Worm (Caenorhabditis elegans) whole organism, L4 larva: ENCODE results near the gene srxa-8.

ENCODE experiments used
- D1046.2 ChIP-seq: fragments of 200-800 bp; sonication (Bioruptor generic); IDR thresholded peaks from 2 replicates; pipeline ENCODE4 v1.3.6; 2022; ENCODE audit warnings: missing genetic modification characterization, missing compliant biosample characterization
- F10B5.3 ChIP-seq: sonication (generic microtip); optimal IDR thresholded peaks from 2 replicates; lab custom pipeline; 2016; ENCODE audit warnings: mild to moderate bottlenecking, missing genetic modification characterization, missing compliant biosample characterization
- F44E2.7 ChIP-seq: fragments of 200-800 bp; sonication (Bioruptor generic); IDR thresholded peaks from 2 replicates; pipeline ENCODE4 v2.1.2; 2022; ENCODE audit warnings: missing genetic modification characterization, missing compliant biosample characterization
- F49E8.2 ChIP-seq: sonication (generic microtip); optimal IDR thresholded peaks from 2 replicates; lab custom pipeline; 2016; ENCODE audit warnings: missing compliant biosample characterization, mild to moderate bottlenecking, missing genetic modification characterization, borderline replicate concordance
- R02D3.7 ChIP-seq: fragments of 150-350 bp; sonication (generic microtip); optimal IDR thresholded peaks from 3 replicates; lab custom pipeline; 2014; ENCODE audit warnings: missing biosample characterization, missing genetic modification characterization
- T20F7.1 ChIP-seq: fragments of 200-800 bp; sonication (Bioruptor generic); optimal IDR thresholded peaks from 2 replicates; lab custom pipeline; 2018; ENCODE audit warnings: mild to moderate bottlenecking, missing genetic modification characterization, missing compliant biosample characterization
- T26A8.4 ChIP-seq: fragments of 200-800 bp; sonication (Bioruptor generic); IDR thresholded peaks from 2 replicates; pipeline ENCODE4 v1.3.6; 2022; ENCODE audit warnings: missing genetic modification characterization, missing compliant biosample characterization
- Y105C5A.15 ChIP-seq: fragments of 200-800 bp; sonication (Bioruptor generic); IDR thresholded peaks from 2 replicates; pipeline ENCODE4 v1.3.6; 2022; ENCODE audit warnings: missing genetic modification characterization, missing compliant biosample characterization
- Y5F2A.4 ChIP-seq: fragments of 200-800 bp; sonication (Bioruptor generic); optimal IDR thresholded peaks from 2 replicates; lab custom pipeline; 2018; ENCODE audit warnings: mild to moderate bottlenecking, missing genetic modification characterization, missing compliant biosample characterization
- aha-1 ChIP-seq: fragments of 150-350 bp; peaks from one replicate; lab custom pipeline; 2014; ENCODE audit warnings: missing biosample characterization, missing genetic modification characterization
- ama-1 ChIP-seq: fragments of 150-350 bp; optimal IDR thresholded peaks from 2 replicates; lab custom pipeline; 2014; ENCODE audit warnings: inconsistent platforms, mixed read lengths
- ceh-44 ChIP-seq: fragments of 200-800 bp; sonication (Bioruptor generic); IDR thresholded peaks from 2 replicates; pipeline ENCODE4 v1.3.6; 2022; ENCODE audit warnings: missing genetic modification reagents, missing genetic modification characterization, missing compliant biosample characterization
- ceh-82 ChIP-seq: sonication (generic microtip); optimal IDR thresholded peaks from 2 replicates; lab custom pipeline; 2017; ENCODE audit warnings: missing biosample characterization, missing genetic modification characterization
- ctbp-1 ChIP-seq: fragments of 200-800 bp; sonication (Bioruptor generic); IDR thresholded peaks from 2 replicates; pipeline ENCODE4 v1.3.6; 2022; ENCODE audit warnings: missing genetic modification reagents, missing genetic modification characterization, missing compliant biosample characterization
- daf-12 ChIP-seq: fragments of 150-350 bp; optimal IDR thresholded peaks from 2 replicates; lab custom pipeline; 2014; ENCODE audit warnings: missing biosample characterization, missing genetic modification reagents, missing genetic modification characterization
- daf-16 ChIP-seq, 3 experiments: sonication (generic microtip); optimal IDR thresholded peaks; 2 replicates each; lab custom pipeline; 2016 to 2017; ENCODE audit warnings: missing genetic modification characterization in 3 of 3, missing genetic modification reagents in 3 of 3, mild to moderate bottlenecking in 2 of 3, missing compliant biosample characterization in 2 of 3, missing biosample characterization in 1 of 3, moderate library complexity in 1 of 3
- dmd-6 ChIP-seq: fragments of 200-800 bp; sonication (Bioruptor generic); IDR thresholded peaks from 2 replicates; pipeline ENCODE4 v1.3.6; 2022; ENCODE audit warnings: missing genetic modification reagents, missing genetic modification characterization, missing compliant biosample characterization
- dmd-8 ChIP-seq: fragments of 200-800 bp; sonication (Bioruptor generic); IDR thresholded peaks from 2 replicates; pipeline ENCODE4 v1.3.6; 2022; ENCODE audit warnings: missing genetic modification characterization, missing compliant biosample characterization
- dmd-9 ChIP-seq: fragments of 200-800 bp; sonication (Bioruptor generic); IDR thresholded peaks from 2 replicates; pipeline ENCODE4 v1.3.6; 2022; ENCODE audit warnings: missing genetic modification reagents, missing genetic modification characterization, missing compliant biosample characterization
- dpl-1 ChIP-seq: fragments of 150-350 bp; optimal IDR thresholded peaks from 2 replicates; lab custom pipeline; 2014; ENCODE audit warnings: missing biosample characterization, missing genetic modification reagents, missing genetic modification characterization
- duxl-1 ChIP-seq: sonication (generic microtip); optimal IDR thresholded peaks from 2 replicates; lab custom pipeline; 2016; ENCODE audit warnings: mild to moderate bottlenecking, missing genetic modification characterization, moderate library complexity, missing compliant biosample characterization; ENCODE audit not compliant: poor library complexity
- dve-1 ChIP-seq: sonication (generic microtip); optimal IDR thresholded peaks from 2 replicates; lab custom pipeline; 2017; ENCODE audit warnings: antibody characterized with exemption, mild to moderate bottlenecking, missing genetic modification characterization, missing compliant biosample characterization; ENCODE audit not compliant: insufficient read depth
- fkh-10 ChIP-seq: fragments of 150-350 bp; optimal IDR thresholded peaks from 2 replicates; lab custom pipeline; 2014; ENCODE audit warnings: missing biosample characterization, missing genetic modification reagents, missing genetic modification characterization
- fos-1 ChIP-seq: fragments of 150-350 bp; optimal IDR thresholded peaks from 2 replicates; lab custom pipeline; 2014; ENCODE audit warnings: missing biosample characterization, missing genetic modification characterization
- hmg-1.1 ChIP-seq: fragments of 200-800 bp; sonication (Bioruptor generic); IDR thresholded peaks from 2 replicates; pipeline ENCODE4 v1.3.6; 2022; ENCODE audit warnings: missing genetic modification reagents, missing genetic modification characterization, missing compliant biosample characterization
- jun-1 ChIP-seq: fragments of 150-350 bp; optimal IDR thresholded peaks from 2 replicates; lab custom pipeline; 2014; ENCODE audit warnings: missing biosample characterization, missing genetic modification reagents, missing genetic modification characterization
- lsy-2 ChIP-seq, 2 experiments: fragments of 150-350 bp in 1 of 2; sonication (generic microtip) in 1 of 2; optimal IDR thresholded peaks; 2 replicates each; lab custom pipeline; 2014 to 2017; ENCODE audit warnings: missing biosample characterization in 2 of 2, missing genetic modification characterization in 2 of 2
- madf-5 ChIP-seq, 2 experiments: fragments of 200-800 bp; sonication (Bioruptor generic); IDR thresholded peaks; 2 replicates each; pipeline ENCODE4 v1.3.6; 2022; ENCODE audit warnings: missing compliant biosample characterization in 2 of 2, missing genetic modification characterization in 2 of 2
- mdt-29 ChIP-seq: fragments of 200-800 bp; sonication (Bioruptor generic); IDR thresholded peaks from 2 replicates; pipeline ENCODE4 v1.3.6; 2022; ENCODE audit warnings: missing genetic modification reagents, missing genetic modification characterization, missing compliant biosample characterization
- nhr-102 ChIP-seq: sonication (generic microtip); optimal IDR thresholded peaks from 2 replicates; lab custom pipeline; 2016; ENCODE audit warnings: mild to moderate bottlenecking, missing genetic modification characterization, moderate library complexity, missing compliant biosample characterization
- nhr-237 ChIP-seq: sonication (generic microtip); optimal IDR thresholded peaks from 2 replicates; lab custom pipeline; 2017; ENCODE audit warnings: missing biosample characterization, missing genetic modification characterization
- nhr-28 ChIP-seq: fragments of 150-350 bp; optimal IDR thresholded peaks from 2 replicates; lab custom pipeline; 2014; ENCODE audit warnings: missing biosample characterization, missing genetic modification characterization
- nhr-6 ChIP-seq: fragments of 150-350 bp; optimal IDR thresholded peaks from 2 replicates; lab custom pipeline; 2014; ENCODE audit warnings: missing biosample characterization, missing genetic modification characterization
- nhr-77 ChIP-seq: fragments of 150-350 bp; optimal IDR thresholded peaks from 2 replicates; lab custom pipeline; 2014; ENCODE audit warnings: missing biosample characterization, missing genetic modification characterization
- pha-4 ChIP-seq, 2 experiments: fragments of 150-350 bp in 1 of 2; fragments of 200-800 bp in 1 of 2; sonication (Bioruptor generic) in 1 of 2; IDR thresholded peaks in 1 of 2; optimal IDR thresholded peaks in 1 of 2; 2 replicates each; pipeline versions ENCODE4 v1.3.6 to Lab custom; 2014 to 2022; ENCODE audit warnings: missing genetic modification characterization in 2 of 2, missing genetic modification reagents in 2 of 2, missing biosample characterization in 1 of 2, missing compliant biosample characterization in 1 of 2
- sdz-12 ChIP-seq: fragments of 200-800 bp; sonication (Bioruptor generic); optimal IDR thresholded peaks from 2 replicates; lab custom pipeline; 2018; ENCODE audit warnings: mild to moderate bottlenecking, missing genetic modification characterization, missing compliant biosample characterization
- skn-1 ChIP-seq: fragments of 150-350 bp; optimal IDR thresholded peaks from 2 replicates; lab custom pipeline; 2014; ENCODE audit warnings: missing biosample characterization, missing genetic modification characterization
- spr-1 ChIP-seq: sonication (generic microtip); optimal IDR thresholded peaks from 2 replicates; lab custom pipeline; 2016; ENCODE audit warnings: mild to moderate bottlenecking, missing genetic modification characterization, missing compliant biosample characterization
- spr-3 ChIP-seq: fragments of 200-800 bp; sonication (Bioruptor generic); optimal IDR thresholded peaks from 2 replicates; lab custom pipeline; 2018; ENCODE audit warnings: mild to moderate bottlenecking, missing genetic modification characterization, missing compliant biosample characterization
- vab-7 ChIP-seq: fragments of 200-800 bp; sonication (Bioruptor generic); IDR thresholded peaks from 2 replicates; pipeline ENCODE4 v1.3.6; 2022; ENCODE audit warnings: missing genetic modification reagents, missing genetic modification characterization, missing compliant biosample characterization
- zfp-2 ChIP-seq: sonication (generic microtip); optimal IDR thresholded peaks from 2 replicates; lab custom pipeline; 2016; ENCODE audit warnings: mild to moderate bottlenecking, missing genetic modification characterization, missing compliant biosample characterization
- zfp-3 ChIP-seq: fragments of 200-800 bp; sonication (Bioruptor generic); conservative IDR thresholded peaks from 2 replicates; pipeline ENCODE4 v1.3.6; 2022; ENCODE audit warnings: missing genetic modification reagents, missing genetic modification characterization, missing compliant biosample characterization
- ztf-11 ChIP-seq: fragments of 150-350 bp; optimal IDR thresholded peaks from 2 replicates; lab custom pipeline; 2014; ENCODE audit warnings: missing biosample characterization, missing genetic modification characterization

srxa-8 gene

ce11 chrX:13278876-13279275 is 29.8 kb downstream of the srxa-8 start, which contains the start of gene phf-33:
TSS of gene phf-33 (minus strand) at chrX:13278976.
- TF ChIP-seq ceh-44 (GFP tag; lab: Robert Waterston, UW) (no peak), hmg-1.1 (GFP tag; lab: Robert Waterston, UW) (no peak), ama-1 (lab: Kevin White, UChicago) (no peak), pha-4 (GFP tag; IDR thresholded peaks at IDR 0.05; lab: Robert Waterston, UW) (no peak), pha-4 (tag; optimal IDR thresholded peaks at IDR 0.05; lab: Kevin White, UChicago) (no peak), fkh-10 (GFP tag; lab: Kevin White, UChicago) (no peak), aha-1 (tag; lab: Kevin White, UChicago) (no peak), T26A8.4 (GFP tag; lab: Robert Waterston, UW) (no peak), ztf-11 (tag; lab: Kevin White, UChicago) (no peak), Y5F2A.4 (no peak), F44E2.7 (GFP tag; lab: Robert Waterston, UW) (no peak)

- TF ChIP-seq Y105C5A.15 (GFP tag; lab: Robert Waterston, UW) (no peak), spr-3 (GFP tag; lab: Kevin White, UChicago) (no peak), nhr-102 (tag; lab: Kevin White, UChicago) (no peak)
Observed at ce11 chrX:13274102-13274501, 34.5 kb downstream of the srxa-8 start, which contains the start of gene cyp-14A3. TSS of gene cyp-14A3 (minus strand) at chrX:13274202.

- TF ChIP-seq dmd-6 (GFP tag; lab: Robert Waterston, UW) (peak; percentile 42), dmd-8 (GFP tag; lab: Robert Waterston, UW) (no peak), D1046.2 (GFP tag; lab: Robert Waterston, UW) (no peak)
Observed at ce11 chrX:13269586-13269985, 39.1 kb downstream of the srxa-8 start, which contains the start of gene cyp-14A2. TSS of gene cyp-14A2 (minus strand) at chrX:13269686.

ce11 chrX:13267230-13267629 is 41.4 kb downstream of the srxa-8 start, which contains the start of gene cyp-14A1:
TSS of gene cyp-14A1 (minus strand) at chrX:13267355.
- TF ChIP-seq dve-1 (peak; percentile 19), dpl-1 (no peak), aha-1 (tag; lab: Kevin White, UChicago) (no peak), ama-1 (lab: Kevin White, UChicago) (no peak), daf-16 (GFP tag; optimal IDR thresholded peaks at IDR 0.05; lab: Kevin White, UChicago) (no peak), daf-16 (tag; optimal IDR thresholded peaks at IDR 0.05; lab: Kevin White, UChicago) (peak; percentile 39)

- no peak for TF ChIP-seq fos-1 (tag; lab: Kevin White, UChicago)
- TF ChIP-seq zfp-3 (GFP tag; lab: Robert Waterston, UW) = peak; percentile 65; the same call in 1 of the 2 replicates
- TF ChIP-seq ama-1 (lab: Kevin White, UChicago) = no peak
- TF ChIP-seq T20F7.1 (GFP tag; lab: Kevin White, UChicago) = no peak
- TF ChIP-seq dmd-8 (GFP tag; lab: Robert Waterston, UW) = peak; percentile 87
- peak; percentile 22 for TF ChIP-seq nhr-77 (tag; lab: Kevin White, UChicago)
- peak; percentile 61 for TF ChIP-seq duxl-1 (tag; lab: Kevin White, UChicago)
- TF ChIP-seq F49E8.2 (tag; lab: Kevin White, UChicago) = peak; percentile 39
- TF ChIP-seq F10B5.3 (tag; lab: Kevin White, UChicago) = peak; percentile 53
- TF ChIP-seq jun-1 (tag; lab: Kevin White, UChicago) = peak; percentile 32
- TF ChIP-seq ctbp-1 (GFP tag; lab: Robert Waterston, UW) = peak; percentile 82
- no peak for TF ChIP-seq lsy-2 (tag; optimal IDR thresholded peaks at IDR 0.05; lab: Kevin White, UChicago)
- no peak for TF ChIP-seq ztf-11 (tag; lab: Kevin White, UChicago)
- TF ChIP-seq nhr-28 = peak; percentile 46
- no peak for TF ChIP-seq skn-1 (tag; lab: Kevin White, UChicago)
- TF ChIP-seq spr-1 (tag; lab: Kevin White, UChicago) = peak; percentile 60
- TF ChIP-seq zfp-2 (tag; lab: Kevin White, UChicago) = no peak
- TF ChIP-seq ceh-82 (tag; lab: Kevin White, UChicago) = no peak
- peak; percentile 54 to 81; a peak in 2 of 4 replicates for TF ChIP-seq madf-5 (GFP tag; IDR thresholded peaks at IDR 0.05; lab: Robert Waterston, UW)
- peak; percentile 77; the same call in 1 of the 2 replicates for TF ChIP-seq dmd-9 (GFP tag; lab: Robert Waterston, UW)
- TF ChIP-seq daf-12 (tag; lab: Kevin White, UChicago) = no peak
- no peak for TF ChIP-seq R02D3.7 (tag; lab: Kevin White, UChicago)
- TF ChIP-seq sdz-12 = peak; percentile 49
- peak; percentile 83 for TF ChIP-seq mdt-29 (GFP tag; lab: Robert Waterston, UW)
- TF ChIP-seq vab-7 (GFP tag; lab: Robert Waterston, UW) = peak; percentile 93
- no peak for TF ChIP-seq nhr-237 (tag; lab: Kevin White, UChicago)
- no peak; the same call in 1 of the 2 replicates for TF ChIP-seq T26A8.4 (GFP tag; lab: Robert Waterston, UW)
- TF ChIP-seq nhr-6 (tag; lab: Kevin White, UChicago) = no peak
Observed at ce11 chrX:13264550-13264949, 44.1 kb downstream of the srxa-8 start.
